Worm (Caenorhabditis elegans) whole organism, mixed stage, embryonic: ENCODE measurements around the gene gcy-13.

Source experiments
- M03D4.4 ChIP-seq: sonication (generic microtip); optimal IDR thresholded peaks from 2 replicates; lab custom pipeline; 2017; ENCODE audit warnings: mild to moderate bottlenecking, missing genetic modification characterization, missing compliant biosample characterization
- bed-3 ChIP-seq: fragments of 200-800 bp; sonication (Bioruptor generic); optimal IDR thresholded peaks from 3 replicates; lab custom pipeline; 2018; ENCODE audit warnings: mild to moderate bottlenecking, missing genetic modification characterization, moderate library complexity, missing compliant biosample characterization
- blmp-1 ChIP-seq: fragments of 150-350 bp; optimal IDR thresholded peaks from 2 replicates; lab custom pipeline; 2014; ENCODE audit warnings: missing biosample characterization, missing genetic modification characterization
- ceh-39 ChIP-seq: fragments of 150-350 bp; optimal IDR thresholded peaks from 2 replicates; lab custom pipeline; 2014; ENCODE audit warnings: missing biosample characterization, missing genetic modification characterization
- ceh-43 ChIP-seq: fragments of 200-800 bp; sonication (Bioruptor generic); optimal IDR thresholded peaks from 2 replicates; lab custom pipeline; 2018; ENCODE audit warnings: mild to moderate bottlenecking, missing genetic modification characterization, moderate library complexity, missing compliant biosample characterization
- ceh-83 ChIP-seq: fragments of 200-800 bp; sonication (Bioruptor generic); optimal IDR thresholded peaks from 2 replicates; lab custom pipeline; 2018; ENCODE audit warnings: mild to moderate bottlenecking, missing genetic modification characterization, missing compliant biosample characterization
- ces-1 ChIP-seq: fragments of 150-350 bp; optimal IDR thresholded peaks from 2 replicates; lab custom pipeline; 2014; ENCODE audit warnings: missing biosample characterization, missing genetic modification reagents, missing genetic modification characterization
- cnd-1 ChIP-seq: fragments of 200-800 bp; sonication (Bioruptor generic); optimal IDR thresholded peaks from 2 replicates; lab custom pipeline; 2018; ENCODE audit warnings: mild to moderate bottlenecking, missing genetic modification characterization, missing compliant biosample characterization
- drap-1 ChIP-seq: fragments of 200-800 bp; sonication (Bioruptor generic); optimal IDR thresholded peaks from 3 replicates; lab custom pipeline; 2018; ENCODE audit warnings: mild to moderate bottlenecking, missing genetic modification characterization, missing compliant biosample characterization
- elt-1 ChIP-seq: sonication (generic microtip); optimal IDR thresholded peaks from 2 replicates; lab custom pipeline; 2017; ENCODE audit warnings: missing genetic modification characterization, mild to moderate bottlenecking, missing compliant biosample characterization, antibody characterized with exemption, moderate library complexity, borderline replicate concordance; ENCODE audit not compliant: insufficient read depth
- elt-3 ChIP-seq: fragments of 150-350 bp; optimal IDR thresholded peaks from 2 replicates; lab custom pipeline; 2014; ENCODE audit warnings: missing biosample characterization, missing genetic modification characterization
- flh-1 ChIP-seq: fragments of 200-800 bp; sonication (Bioruptor generic); optimal IDR thresholded peaks from 2 replicates; lab custom pipeline; 2018; ENCODE audit warnings: mild to moderate bottlenecking, missing genetic modification characterization, moderate library complexity, missing compliant biosample characterization
- ham-2 ChIP-seq: fragments of 200-800 bp; sonication (Bioruptor generic); optimal IDR thresholded peaks from 2 replicates; lab custom pipeline; 2018; ENCODE audit warnings: mild to moderate bottlenecking, missing genetic modification characterization, missing compliant biosample characterization
- hlh-1 ChIP-seq: fragments of 150-350 bp; optimal IDR thresholded peaks from 2 replicates; lab custom pipeline; 2014; ENCODE audit warnings: missing biosample characterization, missing genetic modification reagents, missing genetic modification characterization
- lin-13 ChIP-seq: fragments of 150-350 bp; optimal IDR thresholded peaks from 2 replicates; lab custom pipeline; 2014; ENCODE audit warnings: missing biosample characterization, missing genetic modification characterization
- lin-32 ChIP-seq: fragments of 200-800 bp; sonication (Bioruptor generic); optimal IDR thresholded peaks from 2 replicates; lab custom pipeline; 2018; ENCODE audit warnings: mild to moderate bottlenecking, missing genetic modification characterization, missing compliant biosample characterization
- lsy-2 ChIP-seq: fragments of 150-350 bp; optimal IDR thresholded peaks from 2 replicates; lab custom pipeline; 2014; ENCODE audit warnings: missing biosample characterization, missing genetic modification characterization
- mep-1 ChIP-seq: fragments of 150-350 bp; optimal IDR thresholded peaks from 2 replicates; lab custom pipeline; 2017; ENCODE audit warnings: missing biosample characterization, missing genetic modification reagents, missing genetic modification characterization, inconsistent platforms
- mls-2 ChIP-seq: sonication (generic microtip); optimal IDR thresholded peaks from 2 replicates; lab custom pipeline; 2016; ENCODE audit warnings: mild to moderate bottlenecking, missing genetic modification characterization, moderate library complexity, missing compliant biosample characterization
- nhr-12 ChIP-seq: fragments of 150-350 bp; optimal IDR thresholded peaks from 2 replicates; lab custom pipeline; 2014; ENCODE audit warnings: missing biosample characterization, missing genetic modification characterization
- nhr-237 ChIP-seq: fragments of 150-350 bp; optimal IDR thresholded peaks from 2 replicates; lab custom pipeline; 2014; ENCODE audit warnings: missing biosample characterization, missing genetic modification characterization
- nhr-28 ChIP-seq: fragments of 150-350 bp; optimal IDR thresholded peaks from 2 replicates; lab custom pipeline; 2014; ENCODE audit warnings: missing biosample characterization, missing genetic modification characterization
- nhr-76 ChIP-seq: sonication (generic microtip); optimal IDR thresholded peaks from 2 replicates; lab custom pipeline; 2017; ENCODE audit warnings: missing biosample characterization, missing genetic modification characterization
- pha-4 ChIP-seq: fragments of 150-350 bp; optimal IDR thresholded peaks from 2 replicates; lab custom pipeline; 2018; ENCODE audit warnings: missing biosample characterization, missing genetic modification reagents, missing genetic modification characterization
- sem-2 ChIP-seq: fragments of 200-800 bp; sonication (Bioruptor generic); optimal IDR thresholded peaks from 2 replicates; lab custom pipeline; 2018; ENCODE audit warnings: mild to moderate bottlenecking, missing genetic modification characterization, missing compliant biosample characterization
- snpc-4 ChIP-seq: fragments of 150-350 bp; optimal IDR thresholded peaks from 2 replicates; lab custom pipeline; 2014; ENCODE audit warnings: missing biosample characterization, missing genetic modification characterization
- sptf-1 ChIP-seq: sonication (generic microtip); optimal IDR thresholded peaks from 2 replicates; lab custom pipeline; 2017; ENCODE audit warnings: mild to moderate bottlenecking, missing genetic modification characterization, moderate library complexity, missing compliant biosample characterization
- tbx-8 ChIP-seq: fragments of 200-800 bp; sonication (Bioruptor generic); optimal IDR thresholded peaks from 2 replicates; lab custom pipeline; 2018; ENCODE audit warnings: mild to moderate bottlenecking, missing genetic modification characterization, moderate library complexity, missing compliant biosample characterization
- unc-120 ChIP-seq: sonication (generic microtip); optimal IDR thresholded peaks from 2 replicates; lab custom pipeline; 2017; ENCODE audit warnings: missing genetic modification characterization, missing compliant biosample characterization; ENCODE audit not compliant: poor library complexity, severe bottlenecking
- unc-39 ChIP-seq: fragments of 150-350 bp; optimal IDR thresholded peaks from 2 replicates; lab custom pipeline; 2014; ENCODE audit warnings: missing biosample characterization, missing genetic modification characterization
- unc-62 ChIP-seq: fragments of 150-350 bp; optimal IDR thresholded peaks from 2 replicates; lab custom pipeline; 2014; ENCODE audit warnings: missing biosample characterization, missing genetic modification reagents, missing genetic modification characterization
- zip-8 ChIP-seq: fragments of 150-350 bp; optimal IDR thresholded peaks from 2 replicates; lab custom pipeline; 2014; ENCODE audit warnings: missing biosample characterization, missing genetic modification characterization
- ztf-11 ChIP-seq: fragments of 150-350 bp; optimal IDR thresholded peaks from 2 replicates; lab custom pipeline; 2014; ENCODE audit warnings: missing biosample characterization, missing genetic modification characterization

Gene gcy-13

DNA sequence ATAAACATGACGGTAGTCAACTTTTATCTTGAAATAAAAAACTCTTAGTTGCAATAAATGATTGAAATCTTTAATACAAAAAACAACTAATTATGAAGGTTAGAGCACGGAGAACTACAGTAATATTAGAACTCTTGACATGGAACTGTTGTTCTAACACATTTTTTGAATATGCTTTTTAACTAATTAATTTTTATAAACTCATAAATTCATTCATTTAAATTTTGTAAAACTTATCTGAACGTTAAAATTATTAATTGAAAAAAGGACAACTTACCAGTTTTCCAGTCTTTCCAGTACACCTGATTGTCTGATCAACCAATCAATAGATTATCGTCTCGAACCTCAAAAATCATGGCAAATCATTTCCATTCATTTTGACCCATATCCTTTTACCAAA lies 16.9 kb downstream of the gcy-13 start, which contains the start of gene sqt-3:
TSS of gene sqt-3 (plus strand) at position 301 of the 400 bp plus-strand sequence.
- no peak for TF ChIP-seq sptf-1 (tag; lab: Kevin White, UChicago)
- no peak for TF ChIP-seq ceh-43
- no peak for TF ChIP-seq tbx-8 (GFP tag; lab: Kevin White, UChicago)
- no peak for TF ChIP-seq unc-62
- no peak for TF ChIP-seq lin-13 (tag; lab: Kevin White, UChicago)
- no peak for TF ChIP-seq flh-1 (GFP tag; lab: Kevin White, UChicago)
- no peak for TF ChIP-seq lsy-2 (tag; lab: Kevin White, UChicago)
- no peak for TF ChIP-seq nhr-12 (tag; lab: Kevin White, UChicago)
- no peak for TF ChIP-seq hlh-1 (tag; lab: Kevin White, UChicago)
- TF ChIP-seq ham-2 (GFP tag; lab: Kevin White, UChicago), result no peak
- no peak for TF ChIP-seq ceh-83
- no peak for TF ChIP-seq snpc-4 (tag; lab: Kevin White, UChicago)
- no peak for TF ChIP-seq zip-8 (tag; lab: Kevin White, UChicago)
- no peak for TF ChIP-seq mep-1 (tag; lab: Kevin White, UChicago)
- no peak for TF ChIP-seq cnd-1
- TF ChIP-seq lin-32 (GFP tag; lab: Kevin White, UChicago), result no peak
- no peak for TF ChIP-seq ceh-39 (tag; lab: Kevin White, UChicago)
- no peak for TF ChIP-seq pha-4 (tag; lab: Kevin White, UChicago)
- no peak for TF ChIP-seq unc-39 (tag; lab: Kevin White, UChicago)

DNA sequence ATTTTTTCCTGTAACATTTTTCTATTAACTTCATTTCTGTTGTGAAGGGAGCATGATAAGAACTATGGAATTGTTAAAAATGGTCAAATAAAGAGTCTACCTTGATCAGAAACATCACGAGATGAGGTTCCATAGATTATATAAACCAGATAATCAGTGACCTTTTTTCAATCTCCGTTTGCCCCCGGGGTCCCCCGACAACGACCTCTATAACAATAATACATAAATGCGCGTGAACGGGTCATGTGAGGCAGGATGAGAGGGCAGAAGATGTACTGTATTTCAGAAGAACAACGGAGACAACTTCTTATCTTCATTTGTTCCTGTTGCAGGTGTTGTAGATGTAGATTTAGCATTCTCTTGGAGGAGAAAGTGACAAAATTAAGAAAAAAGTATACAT lies 17.5 kb downstream of the gcy-13 start:
- TF ChIP-seq flh-1 (GFP tag; lab: Kevin White, UChicago) (no peak), hlh-1 (tag; lab: Kevin White, UChicago) (no peak), mep-1 (tag; lab: Kevin White, UChicago) (no peak), sptf-1 (tag; lab: Kevin White, UChicago) (no peak), lsy-2 (tag; lab: Kevin White, UChicago) (no peak), unc-120 (tag; lab: Kevin White, UChicago) (no peak), elt-1 (peak; percentile 68)

DNA sequence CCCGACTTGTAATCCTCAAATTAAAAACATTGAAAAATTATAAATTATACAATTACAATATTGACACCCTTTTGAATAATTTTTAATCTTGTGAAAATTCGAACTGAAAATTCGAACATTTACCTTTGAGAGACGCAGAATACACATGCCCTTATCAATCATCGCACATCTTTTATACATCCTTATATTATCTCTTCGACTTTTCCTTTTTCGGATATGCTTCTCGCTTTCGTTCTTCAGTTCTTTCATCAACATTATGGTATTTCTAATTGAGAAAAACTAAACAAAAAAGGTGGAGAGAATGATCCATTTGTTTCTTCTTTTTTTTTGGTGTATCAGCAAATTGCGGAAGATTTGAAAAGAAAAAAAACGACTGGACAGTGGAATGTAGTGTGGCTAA lies 20.0 kb downstream of the gcy-13 start:
- TF ChIP-seq lin-32 (GFP tag; lab: Kevin White, UChicago) (no peak), sptf-1 (tag; lab: Kevin White, UChicago) (no peak), flh-1 (GFP tag; lab: Kevin White, UChicago) (no peak), elt-1 (peak; percentile 66), elt-3 (tag; lab: Kevin White, UChicago) (peak; percentile 39), unc-120 (tag; lab: Kevin White, UChicago) (no peak), pha-4 (tag; lab: Kevin White, UChicago) (no peak), M03D4.4 (tag; lab: Kevin White, UChicago) (no peak), blmp-1 (peak; percentile 53), sem-2 (GFP tag; lab: Kevin White, UChicago) (no peak), bed-3 (GFP tag; lab: Kevin White, UChicago) (no peak), lin-13 (tag; lab: Kevin White, UChicago) (no peak)

DNA sequence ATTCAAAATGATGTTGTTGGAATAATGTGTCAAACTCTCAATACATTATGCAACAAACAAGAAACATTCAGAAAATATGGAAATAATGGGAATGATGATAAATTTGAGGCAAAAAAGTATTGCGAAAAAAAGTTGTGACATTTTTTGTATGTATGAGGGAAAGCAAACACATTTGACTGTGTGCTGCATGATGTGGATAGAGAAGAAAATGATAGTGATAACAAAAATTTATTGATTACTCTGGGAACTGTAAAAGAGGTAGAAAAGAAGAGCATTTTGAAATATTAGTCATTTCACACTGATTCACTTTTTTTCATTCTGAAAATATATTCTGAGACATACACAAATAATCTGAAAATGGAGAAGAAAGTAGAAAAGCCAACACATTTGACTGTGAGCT lies 21.5 kb downstream of the gcy-13 start:
- no peak for TF ChIP-seq ceh-43
- TF ChIP-seq blmp-1, result no peak
- TF ChIP-seq nhr-76 (tag; lab: Kevin White, UChicago), result no peak
- no peak for TF ChIP-seq ceh-39 (tag; lab: Kevin White, UChicago)
- TF ChIP-seq ceh-83, result no peak
- no peak for TF ChIP-seq sptf-1 (tag; lab: Kevin White, UChicago)
- no peak for TF ChIP-seq drap-1
- TF ChIP-seq elt-1, result no peak
- no peak for TF ChIP-seq ces-1 (GFP tag; lab: Kevin White, UChicago)
- no peak for TF ChIP-seq lin-13 (tag; lab: Kevin White, UChicago)
- no peak for TF ChIP-seq mep-1 (tag; lab: Kevin White, UChicago)
- TF ChIP-seq nhr-12 (tag; lab: Kevin White, UChicago), result no peak
- no peak for TF ChIP-seq unc-62
- TF ChIP-seq ztf-11, result no peak
- no peak for TF ChIP-seq elt-3 (tag; lab: Kevin White, UChicago)
- TF ChIP-seq cnd-1, result no peak
- no peak for TF ChIP-seq lsy-2 (tag; lab: Kevin White, UChicago)
- no peak for TF ChIP-seq bed-3 (GFP tag; lab: Kevin White, UChicago)
- no peak for TF ChIP-seq hlh-1 (tag; lab: Kevin White, UChicago)

DNA sequence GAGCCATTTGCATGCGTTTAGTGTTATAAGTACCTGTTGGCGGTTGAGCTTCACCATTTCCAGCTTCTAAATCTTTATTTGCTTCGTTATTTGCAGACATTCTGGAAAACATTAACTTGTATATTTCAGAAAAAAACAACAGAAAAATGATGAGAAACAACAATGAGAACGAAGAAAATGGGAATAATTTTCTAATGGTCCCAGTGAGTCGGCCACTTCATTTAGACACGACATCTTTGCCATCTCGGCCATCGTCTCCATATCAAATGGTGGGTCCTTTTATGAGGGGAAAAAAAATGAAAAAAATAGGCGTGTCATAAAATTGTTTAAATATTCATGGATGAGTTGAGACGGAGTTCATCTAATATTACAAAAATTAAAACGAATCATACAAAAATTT lies 23.5 kb downstream of the gcy-13 start, which contains the start of gene snb-2:
TSS of gene snb-2 (minus strand) at position 101 of the 400 bp plus-strand sequence.
- TF ChIP-seq tbx-8 (GFP tag; lab: Kevin White, UChicago), result no peak
- no peak for TF ChIP-seq nhr-237
- TF ChIP-seq ceh-83, result no peak
- no peak for TF ChIP-seq M03D4.4 (tag; lab: Kevin White, UChicago)
- TF ChIP-seq unc-62, result no peak
- no peak for TF ChIP-seq cnd-1
- no peak for TF ChIP-seq unc-39 (tag; lab: Kevin White, UChicago)
- no peak for TF ChIP-seq flh-1 (GFP tag; lab: Kevin White, UChicago)
- TF ChIP-seq lin-13 (tag; lab: Kevin White, UChicago), result no peak
- TF ChIP-seq mls-2 (tag; lab: Kevin White, UChicago), result no peak
- TF ChIP-seq ces-1 (GFP tag; lab: Kevin White, UChicago), result no peak
- TF ChIP-seq mep-1 (tag; lab: Kevin White, UChicago), result no peak
- TF ChIP-seq elt-1, result no peak
- no peak for TF ChIP-seq unc-120 (tag; lab: Kevin White, UChicago)
- TF ChIP-seq nhr-28 (tag; lab: Kevin White, UChicago), result no peak
